Fruit fly (Drosophila melanogaster): ENCODE measurements around the gene gudu.
A peak's percentile ranks its signal among the peaks of the same experiment; 100 is the strongest.

The gudu gene

dm6 chr2L:7436492-7437324 is 48.4 kb downstream of the gudu start (continued):
- peak; percentile 27 for TF ChIP-seq jumu (GFP tag; optimal IDR thresholded peaks at IDR 0.05)
- no peak; the same call in 1 of the 2 replicates for TF ChIP-seq CG14667 (GFP tag; IDR thresholded peaks at IDR 0.05)
- peak; percentile 19 for TF ChIP-seq Dp (GFP tag; optimal IDR thresholded peaks at IDR 0.05)
- TF ChIP-seq toy (GFP tag; IDR thresholded peaks at IDR 0.05), result peak; percentile 43; the same call in 1 of the 2 replicates
- peak; percentile 81 for TF ChIP-seq CG4854 (GFP tag; optimal IDR thresholded peaks at IDR 0.05)
- TF ChIP-seq D19A (tag; optimal IDR thresholded peaks at IDR 0.05), result no peak
- TF ChIP-seq Hr3 (GFP tag; optimal IDR thresholded peaks at IDR 0.05), result peak; percentile 60
- peak; percentile 62; the same call in 1 of the 3 replicates for TF ChIP-seq CG34422 (GFP tag; IDR thresholded peaks at IDR 0.05)
- peak; percentile 69 for TF ChIP-seq Myb (GFP tag; optimal IDR thresholded peaks at IDR 0.05)
- peak; percentile 77 for TF ChIP-seq CG14441 (GFP tag; IDR thresholded peaks at IDR 0.05)
- TF ChIP-seq bowl (GFP tag; IDR thresholded peaks at IDR 0.05), result peak; percentile 70
- TF ChIP-seq CG10654 (GFP tag; optimal IDR thresholded peaks at IDR 0.05), result peak; percentile 69
- TF ChIP-seq sqz (GFP tag; optimal IDR thresholded peaks at IDR 0.05), result peak; percentile 55
- TF ChIP-seq CG10462 (GFP tag; optimal IDR thresholded peaks at IDR 0.05), result peak; percentile 41
- TF ChIP-seq CG7786 (GFP tag; optimal IDR thresholded peaks at IDR 0.05), result peak; percentile 38
- no peak for TF ChIP-seq nerfin-2 (GFP tag; IDR thresholded peaks at IDR 0.05; ENCODE audit: partially characterized antibody)
- no peak for TF ChIP-seq Dip2 (GFP tag; IDR thresholded peaks at IDR 0.05)
- peak; percentile 61 for TF ChIP-seq CG4730 (GFP tag; IDR thresholded peaks at IDR 0.05)
- TF ChIP-seq hkb (optimal IDR thresholded peaks at IDR 0.05), result no peak
- peak; percentile 78 for TF ChIP-seq hkb (GFP tag; IDR thresholded peaks at IDR 0.05)
- peak; percentile 47; the same call in 1 of the 3 replicates for TF ChIP-seq CG2889 (GFP tag; IDR thresholded peaks at IDR 0.05)
- peak; percentile 43 for TF ChIP-seq Sry-δ (GFP tag; optimal IDR thresholded peaks at IDR 0.05)
- peak; percentile 81 for TF ChIP-seq CG13296 (GFP tag; optimal IDR thresholded peaks at IDR 0.05)
- TF ChIP-seq Blimp-1 (GFP tag; optimal IDR thresholded peaks at IDR 0.05), result peak; percentile 43
- no peak for TF ChIP-seq Doc3 (GFP tag; IDR thresholded peaks at IDR 0.05; ENCODE audit: partially characterized antibody)
- peak; percentile 30 for TF ChIP-seq vfl (GFP tag; optimal IDR thresholded peaks at IDR 0.05)
- peak; percentile 56 for TF ChIP-seq sd (tag; optimal IDR thresholded peaks at IDR 0.05)
- TF ChIP-seq phol (tag; optimal IDR thresholded peaks at IDR 0.05), result no peak
- peak; percentile 37; the same call in 1 of the 2 replicates for TF ChIP-seq Ada2b (GFP tag; IDR thresholded peaks at IDR 0.05)
- TF ChIP-seq CG15514 (GFP tag; optimal IDR thresholded peaks at IDR 0.05), result peak; percentile 91
- no peak for TF ChIP-seq CG42726 (GFP tag; IDR thresholded peaks at IDR 0.05; ENCODE audit: partially characterized antibody)
- TF ChIP-seq CG12744 (GFP tag; optimal IDR thresholded peaks at IDR 0.05), result peak; percentile 71
- TF ChIP-seq tna (GFP tag; IDR thresholded peaks at IDR 0.05; ENCODE audit: partially characterized antibody), result no peak
- TF ChIP-seq B-H1 (GFP tag; IDR thresholded peaks at IDR 0.05), result peak; percentile 61; the same call in 1 of the 3 replicates
- peak; percentile 38 for TF ChIP-seq Bteb2 (GFP tag; optimal IDR thresholded peaks at IDR 0.05)
- TF ChIP-seq Asciz (GFP tag; optimal IDR thresholded peaks at IDR 0.05), result peak; percentile 79
- TF ChIP-seq CG31224 (GFP tag; IDR thresholded peaks at IDR 0.05), result peak; percentile 48; the same call in 1 of the 2 replicates
- TF ChIP-seq CG12659 (GFP tag; optimal IDR thresholded peaks at IDR 0.05), result peak; percentile 87
- TF ChIP-seq CG11695 (GFP tag; IDR thresholded peaks at IDR 0.05), result peak; percentile 70; the same call in 2 of the 3 replicates
- no peak for TF ChIP-seq unc-4 (GFP tag; IDR thresholded peaks at IDR 0.05; ENCODE audit: partially characterized antibody)
- peak; percentile 45 for TF ChIP-seq CG4424 (GFP tag; optimal IDR thresholded peaks at IDR 0.05)
- TF ChIP-seq Nf-YC (tag; optimal IDR thresholded peaks at IDR 0.05), result peak; percentile 47
- TF ChIP-seq CG6791 (GFP tag; IDR thresholded peaks at IDR 0.05; ENCODE audit: partially characterized antibody), result no peak
- TF ChIP-seq croc (GFP tag; conservative IDR thresholded peaks at IDR 0.05), result no peak
- TF ChIP-seq shn (GFP tag; optimal IDR thresholded peaks at IDR 0.05), result peak; percentile 64
- TF ChIP-seq cad (GFP tag; optimal IDR thresholded peaks at IDR 0.05), result no peak
- TF ChIP-seq CG7928 (GFP tag; optimal IDR thresholded peaks at IDR 0.05), result peak; percentile 41
- peak; percentile 80 for TF ChIP-seq CG17359 (tag; optimal IDR thresholded peaks at IDR 0.05)
- TF ChIP-seq trem (tag; optimal IDR thresholded peaks at IDR 0.05), result no peak

All from whole organism, embryonic.